Worm (Caenorhabditis elegans) whole organism, L3 larva: ENCODE measurements around the gene pgam-5.
A peak's percentile ranks its signal among the peaks of the same experiment; 100 is the strongest.

Experiments
- R02D3.7 ChIP-seq: fragments of 150-350 bp; optimal IDR thresholded peaks from 2 replicates; lab custom pipeline; 2014; ENCODE audit warnings: missing biosample characterization, missing genetic modification characterization
- aly-2 ChIP-seq: fragments of 150-350 bp; optimal IDR thresholded peaks from 2 replicates; lab custom pipeline; 2014; ENCODE audit warnings: missing biosample characterization, missing genetic modification characterization
- ama-1 ChIP-seq: fragments of 150-350 bp; optimal IDR thresholded peaks from 2 replicates; lab custom pipeline; 2018
- ceh-16 ChIP-seq: sonication (generic microtip); optimal IDR thresholded peaks from 2 replicates; lab custom pipeline; 2017; ENCODE audit warnings: missing biosample characterization, missing genetic modification characterization
- ceh-28 ChIP-seq: fragments of 150-350 bp; optimal IDR thresholded peaks from 2 replicates; lab custom pipeline; 2014; ENCODE audit warnings: missing biosample characterization, missing genetic modification reagents, missing genetic modification characterization
- ceh-82 ChIP-seq: fragments of 150-350 bp; optimal IDR thresholded peaks from 2 replicates; lab custom pipeline; 2014; ENCODE audit warnings: missing biosample characterization, missing genetic modification characterization
- ceh-9 ChIP-seq: sonication (generic microtip); optimal IDR thresholded peaks from 2 replicates; lab custom pipeline; 2018; ENCODE audit warnings: missing biosample characterization, missing genetic modification characterization
- egl-5 ChIP-seq: fragments of 150-350 bp; optimal IDR thresholded peaks from 2 replicates; lab custom pipeline; 2017; ENCODE audit warnings: missing biosample characterization, missing genetic modification reagents, missing genetic modification characterization, inconsistent platforms
- elt-1 ChIP-seq: fragments of 150-350 bp; optimal IDR thresholded peaks from 2 replicates; lab custom pipeline; 2014; ENCODE audit warnings: missing biosample characterization, missing genetic modification characterization
- elt-2 ChIP-seq: sonication (generic microtip); optimal IDR thresholded peaks from 2 replicates; lab custom pipeline; 2016; ENCODE audit warnings: missing genetic modification reagents, mild to moderate bottlenecking, missing genetic modification characterization, missing compliant biosample characterization
- eor-1 ChIP-seq, 2 experiments: fragments of 150-350 bp; optimal IDR thresholded peaks; 2 replicates each; lab custom pipeline; 2014 to 2018; ENCODE audit warnings: missing biosample characterization in 2 of 2, missing genetic modification characterization in 2 of 2
- fkh-10 ChIP-seq: sonication (generic microtip); optimal IDR thresholded peaks from 2 replicates; lab custom pipeline; 2017; ENCODE audit warnings: missing biosample characterization, missing genetic modification reagents, missing genetic modification characterization
- fkh-2 ChIP-seq: fragments of 150-350 bp; optimal IDR thresholded peaks from 2 replicates; lab custom pipeline; 2014; ENCODE audit warnings: missing biosample characterization, missing genetic modification reagents, missing genetic modification characterization
- fos-1 ChIP-seq: fragments of 150-350 bp; optimal IDR thresholded peaks from 2 replicates; lab custom pipeline; 2014; ENCODE audit warnings: missing biosample characterization, missing genetic modification characterization
- hmg-11 ChIP-seq: sonication (generic microtip); optimal IDR thresholded peaks from 2 replicates; lab custom pipeline; 2016; ENCODE audit warnings: missing genetic modification characterization, missing compliant biosample characterization
- lin-15B ChIP-seq: fragments of 150-350 bp; optimal IDR thresholded peaks from 2 replicates; lab custom pipeline; 2014; ENCODE audit warnings: missing biosample characterization, missing genetic modification characterization
- lin-39 ChIP-seq: fragments of 150-350 bp; optimal IDR thresholded peaks from 2 replicates; lab custom pipeline; 2018; ENCODE audit warnings: missing biosample characterization, missing genetic modification reagents, missing genetic modification characterization
- lsy-12 ChIP-seq: sonication (generic microtip); optimal IDR thresholded peaks from 2 replicates; lab custom pipeline; 2016; ENCODE audit warnings: mild to moderate bottlenecking, missing genetic modification characterization, missing compliant biosample characterization
- mdl-1 ChIP-seq: fragments of 150-350 bp; optimal IDR thresholded peaks from 2 replicates; lab custom pipeline; 2014; ENCODE audit warnings: missing biosample characterization, missing genetic modification characterization
- mml-1 ChIP-seq: fragments of 150-350 bp; sonication (generic microtip); optimal IDR thresholded peaks from 3 replicates; lab custom pipeline; 2014; ENCODE audit warnings: missing biosample characterization, missing genetic modification characterization
- nfya-1 ChIP-seq: sonication (generic microtip); optimal IDR thresholded peaks from 2 replicates; lab custom pipeline; 2017; ENCODE audit warnings: missing genetic modification characterization, mild to moderate bottlenecking, missing compliant biosample characterization, antibody characterized with exemption, moderate library complexity; ENCODE audit not compliant: insufficient read depth
- nhr-11 ChIP-seq: fragments of 150-350 bp; optimal IDR thresholded peaks from 2 replicates; lab custom pipeline; 2014; ENCODE audit warnings: missing biosample characterization, missing genetic modification characterization
- nhr-12 ChIP-seq: fragments of 150-350 bp; optimal IDR thresholded peaks from 2 replicates; lab custom pipeline; 2014; ENCODE audit warnings: missing biosample characterization, missing genetic modification characterization
- nhr-23 ChIP-seq: fragments of 150-350 bp; optimal IDR thresholded peaks from 2 replicates; lab custom pipeline; 2014; ENCODE audit warnings: missing biosample characterization, missing genetic modification reagents, missing genetic modification characterization
- nhr-237 ChIP-seq: fragments of 150-350 bp; optimal IDR thresholded peaks from 2 replicates; lab custom pipeline; 2014; ENCODE audit warnings: missing biosample characterization, missing genetic modification characterization
- nhr-28 ChIP-seq: fragments of 150-350 bp; optimal IDR thresholded peaks from 2 replicates; lab custom pipeline; 2014; ENCODE audit warnings: missing biosample characterization, missing genetic modification characterization
- nhr-43 ChIP-seq: sonication (generic microtip); optimal IDR thresholded peaks from 2 replicates; lab custom pipeline; 2016; ENCODE audit warnings: mild to moderate bottlenecking, missing genetic modification characterization, missing compliant biosample characterization; ENCODE audit not compliant: poor library complexity, severe bottlenecking
- nhr-76 ChIP-seq: fragments of 150-350 bp; sonication (generic microtip); optimal IDR thresholded peaks from 5 replicates; lab custom pipeline; 2014; ENCODE audit warnings: missing biosample characterization, missing genetic modification characterization
- pha-4 ChIP-seq: fragments of 150-350 bp; optimal IDR thresholded peaks from 2 replicates; lab custom pipeline; 2014; ENCODE audit warnings: missing biosample characterization, missing genetic modification reagents, missing genetic modification characterization
- skn-1 ChIP-seq: fragments of 150-350 bp; optimal IDR thresholded peaks from 2 replicates; lab custom pipeline; 2014; ENCODE audit warnings: missing biosample characterization, missing genetic modification characterization
- snpc-4 ChIP-seq: fragments of 150-350 bp; optimal IDR thresholded peaks from 2 replicates; lab custom pipeline; 2014; ENCODE audit warnings: missing biosample characterization, missing genetic modification characterization
- tbx-2 ChIP-seq: sonication (generic microtip); optimal IDR thresholded peaks from 2 replicates; lab custom pipeline; 2016; ENCODE audit warnings: mild to moderate bottlenecking, missing genetic modification characterization, missing compliant biosample characterization
- unc-62 ChIP-seq: fragments of 150-350 bp; sonication (generic microtip); optimal IDR thresholded peaks from 4 replicates; lab custom pipeline; 2014; ENCODE audit warnings: missing biosample characterization, missing genetic modification reagents, missing genetic modification characterization
- zag-1 ChIP-seq: fragments of 150-350 bp; optimal IDR thresholded peaks from 2 replicates; lab custom pipeline; 2014; ENCODE audit warnings: missing biosample characterization, missing genetic modification characterization
- ztf-11 ChIP-seq: fragments of 150-350 bp; optimal IDR thresholded peaks from 2 replicates; lab custom pipeline; 2014; ENCODE audit warnings: missing biosample characterization, missing genetic modification characterization

pgam-5 gene

DNA sequence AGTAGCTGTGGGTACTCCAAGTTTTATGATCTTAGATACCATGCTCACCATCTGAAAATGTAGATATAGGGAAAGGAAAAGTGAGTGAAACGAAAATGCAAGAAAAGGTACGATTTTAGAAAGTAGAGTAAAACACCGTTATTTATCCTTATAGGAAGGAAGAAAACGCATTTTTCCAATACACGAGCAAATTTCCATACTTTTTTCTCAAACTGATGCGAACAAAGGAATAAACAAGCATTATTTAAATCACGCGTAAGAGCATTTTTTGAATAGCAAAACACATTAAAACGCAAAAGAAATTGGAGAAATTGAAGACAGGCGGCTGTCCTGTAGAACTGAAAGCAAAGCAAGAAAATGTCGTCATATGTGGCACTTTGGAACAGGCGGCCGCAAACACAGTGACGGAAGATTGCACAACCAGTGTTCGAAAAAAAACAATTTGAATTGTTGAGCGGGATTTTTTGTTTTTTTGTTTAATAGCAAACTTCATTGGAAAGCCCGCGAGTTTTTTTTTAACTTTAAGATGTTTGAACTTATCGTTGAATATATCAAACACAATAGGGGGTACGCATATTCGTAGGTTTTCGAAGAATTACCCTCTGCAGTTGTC, at the start of gene pgam-5:
pgam-5 (minus strand) TSS at position 51 of the 613 bp plus-strand sequence.
- peak; percentile 11 for TF ChIP-seq elt-2 (tag; lab: Kevin White, UChicago)
- TF ChIP-seq nhr-28 (tag; lab: Kevin White, UChicago) = no peak
- TF ChIP-seq lin-15B (tag; lab: Kevin White, UChicago) = no peak

DNA sequence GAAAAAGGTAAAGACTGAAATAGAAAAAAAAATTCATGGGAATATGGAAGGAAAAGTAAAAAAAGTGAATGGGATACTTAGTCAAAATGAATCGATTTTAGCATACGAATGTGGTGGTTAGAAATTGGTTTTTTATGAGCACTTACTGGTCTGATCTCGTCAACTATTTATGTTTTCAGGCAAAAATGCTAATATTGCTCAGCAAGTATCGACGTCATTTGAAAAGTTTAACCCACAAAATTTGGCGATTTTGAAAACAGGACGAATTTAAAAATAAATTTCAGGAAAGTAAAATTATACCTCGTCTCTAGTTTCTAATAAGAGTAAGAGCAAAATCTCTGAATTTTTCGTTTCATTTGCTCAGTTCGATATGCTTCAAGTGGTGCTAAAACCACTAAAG, 44.7 kb upstream of the pgam-5 start:
- TF ChIP-seq ama-1 (lab: Kevin White, UChicago) (peak; percentile 36), nhr-43 (tag; lab: Kevin White, UChicago) (no peak)
- TF ChIP-seq, all 47 proteins: peak for 1

DNA sequence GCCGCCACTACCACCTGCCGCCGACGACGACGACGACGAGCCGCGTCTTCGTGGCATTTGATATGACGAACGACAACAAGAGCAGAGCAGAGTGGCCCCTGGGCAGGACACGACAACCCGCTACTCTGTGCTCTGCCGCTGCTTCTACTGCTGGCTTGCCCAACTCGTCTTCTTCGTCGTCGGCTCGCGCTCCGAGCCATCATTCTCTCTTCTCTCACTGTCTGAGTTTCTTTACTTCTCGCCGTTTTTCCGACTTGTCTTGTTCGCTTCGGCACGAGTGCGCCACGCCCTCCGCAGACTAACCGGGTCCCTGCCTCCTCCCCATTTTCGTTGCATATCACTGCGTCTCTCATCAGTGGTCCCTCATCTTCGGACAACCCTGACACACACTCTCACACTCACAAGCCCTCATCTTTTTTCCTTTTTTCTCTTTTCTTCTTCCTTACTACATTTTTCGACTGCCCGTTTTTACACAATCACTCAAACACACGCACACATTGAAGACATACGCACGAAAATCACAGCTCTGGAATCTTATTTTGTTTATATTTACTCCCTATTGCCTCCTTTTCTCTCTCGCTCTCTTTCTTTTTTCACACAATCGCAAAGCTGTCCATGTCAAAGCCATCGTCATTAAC, 43.6 kb upstream of the pgam-5 start:
- TF ChIP-seq eor-1 (tag; optimal IDR thresholded peaks at IDR 0.05; lab: Kevin White, UChicago) (no peak), elt-1 (tag; lab: Kevin White, UChicago) (no peak), unc-62 (peak; percentile 84), pha-4 (no peak), nhr-11 (tag; lab: Kevin White, UChicago) (peak; percentile 60), ztf-11 (tag; lab: Kevin White, UChicago) (no peak), ceh-82 (tag; lab: Kevin White, UChicago) (no peak), aly-2 (no peak), mdl-1 (tag; lab: Kevin White, UChicago) (peak; percentile 62), mml-1 (tag; lab: Kevin White, UChicago) (no peak), nhr-23 (no peak), skn-1 (peak; percentile 35), ceh-16 (no peak), tbx-2 (peak; percentile 9), nhr-76 (no peak), snpc-4 (tag; lab: Kevin White, UChicago) (peak; percentile 38), ama-1 (lab: Kevin White, UChicago) (no peak), R02D3.7 (tag; lab: Kevin White, UChicago) (no peak), nhr-28 (tag; lab: Kevin White, UChicago) (no peak), ceh-9 (tag; lab: Kevin White, UChicago) (no peak), nhr-237 (no peak), egl-5 (peak; percentile 67), hmg-11 (peak; percentile 82), nhr-43 (tag; lab: Kevin White, UChicago) (no peak), nhr-12 (tag; lab: Kevin White, UChicago) (no peak), ceh-28 (tag; lab: Kevin White, UChicago) (peak; percentile 11), zag-1 (tag; lab: Kevin White, UChicago) (no peak), lin-39 (tag; lab: Kevin White, UChicago) (peak; percentile 91), nfya-1 (peak; percentile 88), lin-15B (tag; lab: Kevin White, UChicago) (peak; percentile 8), fkh-10 (GFP tag; lab: Kevin White, UChicago) (peak; percentile 73), fkh-2 (no peak), lsy-12 (tag; lab: Kevin White, UChicago) (no peak)

DNA sequence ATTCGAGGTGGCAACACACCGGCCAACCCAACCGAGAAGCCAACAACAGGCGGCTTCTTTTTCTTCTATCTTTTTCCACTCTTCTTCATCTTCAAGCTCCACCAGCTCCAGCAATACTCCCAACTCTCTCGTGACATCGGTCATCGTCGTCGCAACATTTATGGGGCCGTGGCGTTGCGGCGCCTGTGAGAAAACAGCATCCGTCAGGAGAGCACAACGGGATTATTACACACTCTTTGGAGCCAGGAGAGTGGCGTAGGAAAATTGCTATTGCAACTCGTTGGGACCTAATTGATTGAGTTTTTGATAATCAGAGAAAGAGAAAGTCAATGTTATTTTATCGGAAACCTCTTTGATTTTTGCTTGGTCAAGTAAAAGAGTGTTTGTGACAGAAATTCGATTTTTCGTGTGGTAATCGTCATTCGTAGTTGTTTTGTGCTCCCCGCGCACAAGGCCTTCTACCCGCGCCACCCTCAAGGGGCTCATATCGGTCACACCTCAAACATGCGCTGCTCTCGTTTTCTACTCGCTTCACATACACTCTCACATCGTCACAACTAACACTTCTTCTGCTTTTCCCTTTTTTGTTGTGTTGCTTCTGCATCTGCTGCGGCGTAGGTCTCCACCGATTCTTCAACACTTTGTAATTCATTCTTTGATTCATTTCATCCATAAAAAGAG, 41.7 kb upstream of the pgam-5 start:
- TF ChIP-seq egl-5 = peak; percentile 21
- TF ChIP-seq nfya-1 = peak; percentile 47
- TF ChIP-seq lin-39 (tag; lab: Kevin White, UChicago) = peak; percentile 69
- peak; percentile 4 for TF ChIP-seq nhr-11 (tag; lab: Kevin White, UChicago)
- TF ChIP-seq fos-1 (tag; lab: Kevin White, UChicago) = no peak
- TF ChIP-seq, all 47 proteins: peak for 4
